Worm (Caenorhabditis elegans): ENCODE results near the gene srt-33.

ce11 chrV:14267326-14267942, 12.2 kb downstream of the srt-33 start:
- TF ChIP-seq elt-1 (tag; optimal IDR thresholded peaks at IDR 0.05) (no peak), snpc-4 (tag; optimal IDR thresholded peaks at IDR 0.05) (peak; percentile 1)
